Fruit fly (Drosophila melanogaster): ENCODE results near the gene CG31800.

CG31800 gene

dm6 chr2L:19012776-19013328 is 21.5 kb downstream of the CG31800 start:
- no peak for TF ChIP-seq Pif1A (GFP tag; optimal IDR thresholded peaks at IDR 0.05)
- TF ChIP-seq CG12605 (GFP tag; IDR thresholded peaks at IDR 0.05) = no peak
- no peak for TF ChIP-seq CG8301 (tag; optimal IDR thresholded peaks at IDR 0.05)
- TF ChIP-seq rn (GFP tag; IDR thresholded peaks at IDR 0.05) = no peak
- TF ChIP-seq CG13204 (GFP tag; optimal IDR thresholded peaks at IDR 0.05) = peak; percentile 64
- TF ChIP-seq D1 (tag; optimal IDR thresholded peaks at IDR 0.05) = no peak

- TF ChIP-seq CG14655 (GFP tag; optimal IDR thresholded peaks at IDR 0.05) (peak; percentile 69), CG9948 (tag; optimal IDR thresholded peaks at IDR 0.05) (peak; percentile 66), CG8301 (tag; optimal IDR thresholded peaks at IDR 0.05) (peak; percentile 61), fd96Ca (GFP tag; IDR thresholded peaks at IDR 0.05) (peak; percentile 81), CG12605 (GFP tag; IDR thresholded peaks at IDR 0.05) (peak; percentile 54; the same call in 1 of the 2 replicates), Ets98B (GFP tag; IDR thresholded peaks at IDR 0.05) (peak; percentile 62; the same call in 1 of the 2 replicates), D1 (tag; optimal IDR thresholded peaks at IDR 0.05) (no peak), Pif1A (GFP tag; optimal IDR thresholded peaks at IDR 0.05) (peak; percentile 76), CG34367 (tag; optimal IDR thresholded peaks at IDR 0.05) (peak; percentile 75), Snoo (tag; optimal IDR thresholded peaks at IDR 0.05) (peak; percentile 48), EcR (GFP tag; optimal IDR thresholded peaks at IDR 0.05) (no peak), CG15710 (tag; optimal IDR thresholded peaks at IDR 0.05) (peak; percentile 76), CG8159 (tag; optimal IDR thresholded peaks at IDR 0.05) (peak; percentile 80), CG10348 (GFP tag; IDR thresholded peaks at IDR 0.05) (peak; percentile 32; the same call in 1 of the 2 replicates), rn (GFP tag; IDR thresholded peaks at IDR 0.05) (0 out of 2 replicates have a peak, but pooled peaks have one; percentile 34), CG32121 (GFP tag; IDR thresholded peaks at IDR 0.05) (peak; percentile 76), Pif1B (GFP tag; optimal IDR thresholded peaks at IDR 0.05) (peak; percentile 42), CG17806 (tag; optimal IDR thresholded peaks at IDR 0.05) (peak; percentile 74), CG13204 (GFP tag; optimal IDR thresholded peaks at IDR 0.05) (peak; percentile 61), CG4496 (GFP tag; IDR thresholded peaks at IDR 0.05) (peak; percentile 67; the same call in 2 of the 3 replicates), gl (tag; optimal IDR thresholded peaks at IDR 0.05) (peak; percentile 46)
These were observed 22.3 kb downstream of the CG31800 start for dm6 chr2L:19011895-19012645.

DNA sequence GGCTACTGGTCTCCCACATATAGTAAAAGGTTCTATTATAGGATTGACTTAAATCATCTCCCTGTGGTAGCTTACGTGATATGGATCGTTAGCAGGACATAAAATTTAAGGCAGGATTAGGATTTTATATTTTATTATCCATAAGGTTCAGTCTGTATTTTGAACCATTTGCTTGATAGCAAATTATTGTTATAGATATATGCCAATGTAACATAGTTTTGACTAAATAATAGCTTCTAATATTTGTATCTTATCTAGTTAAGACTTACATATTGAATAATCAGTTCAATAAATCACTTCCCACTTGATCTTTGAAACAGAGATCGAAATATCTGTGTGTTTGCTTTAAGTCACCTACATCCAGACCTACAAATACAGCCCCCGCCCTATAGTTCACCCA is 23.8 kb downstream of the CG31800 start, which contains the start of gene robl37BC:
Gene robl37BC (plus strand): TSS at position 301 of the 400 bp plus-strand sequence.
- TF ChIP-seq rn (GFP tag; IDR thresholded peaks at IDR 0.05) (no peak), CG10348 (GFP tag; IDR thresholded peaks at IDR 0.05) (no peak), Pif1A (GFP tag; optimal IDR thresholded peaks at IDR 0.05) (no peak), Ets98B (GFP tag; IDR thresholded peaks at IDR 0.05) (no peak), gl (tag; optimal IDR thresholded peaks at IDR 0.05) (no peak), CG8301 (tag; optimal IDR thresholded peaks at IDR 0.05) (no peak), CG15710 (tag; optimal IDR thresholded peaks at IDR 0.05) (no peak), CG17806 (tag; optimal IDR thresholded peaks at IDR 0.05) (no peak), CG9948 (tag; optimal IDR thresholded peaks at IDR 0.05) (no peak), D1 (tag; optimal IDR thresholded peaks at IDR 0.05) (no peak)

dm6 chr2L:19010037-19010436 is 24.3 kb downstream of the CG31800 start:
- TF ChIP-seq gl (tag; optimal IDR thresholded peaks at IDR 0.05) (no peak), CG12605 (GFP tag; IDR thresholded peaks at IDR 0.05) (no peak), fd96Ca (GFP tag; IDR thresholded peaks at IDR 0.05) (no peak), CG34367 (tag; optimal IDR thresholded peaks at IDR 0.05) (no peak), CG10348 (GFP tag; IDR thresholded peaks at IDR 0.05) (no peak), Snoo (tag; optimal IDR thresholded peaks at IDR 0.05) (no peak), CG32121 (GFP tag; IDR thresholded peaks at IDR 0.05) (no peak), Pif1B (GFP tag; optimal IDR thresholded peaks at IDR 0.05) (no peak), CG4496 (GFP tag; IDR thresholded peaks at IDR 0.05) (no peak), Ets98B (GFP tag; IDR thresholded peaks at IDR 0.05) (no peak), EcR (GFP tag; optimal IDR thresholded peaks at IDR 0.05) (no peak), rn (GFP tag; IDR thresholded peaks at IDR 0.05) (no peak), Pif1A (GFP tag; optimal IDR thresholded peaks at IDR 0.05) (no peak), CG8159 (tag; optimal IDR thresholded peaks at IDR 0.05) (no peak), CG14655 (GFP tag; optimal IDR thresholded peaks at IDR 0.05) (no peak)

dm6 chr2L:19009130-19009529 is 25.2 kb downstream of the CG31800 start, which contains the start of gene RpL30:
RpL30 (minus strand) TSS chr2L:19009306.
- peak; percentile 79 for TF ChIP-seq CG34367 (tag; optimal IDR thresholded peaks at IDR 0.05)
- TF ChIP-seq D1 (tag; optimal IDR thresholded peaks at IDR 0.05) = no peak
- TF ChIP-seq CG14655 (GFP tag; optimal IDR thresholded peaks at IDR 0.05) = peak; percentile 51
- peak; percentile 44 for TF ChIP-seq CG17806 (tag; optimal IDR thresholded peaks at IDR 0.05)
- TF ChIP-seq CG4496 (GFP tag; IDR thresholded peaks at IDR 0.05) = peak; percentile 83
- TF ChIP-seq EcR (GFP tag; optimal IDR thresholded peaks at IDR 0.05) = peak; percentile 31
- TF ChIP-seq rn (GFP tag; IDR thresholded peaks at IDR 0.05) = peak; percentile 40; the same call in 1 of the 2 replicates
- TF ChIP-seq CG8159 (tag; optimal IDR thresholded peaks at IDR 0.05) = peak; percentile 66
- peak; percentile 76 for TF ChIP-seq gl (tag; optimal IDR thresholded peaks at IDR 0.05)
- TF ChIP-seq CG9948 (tag; optimal IDR thresholded peaks at IDR 0.05) = peak; percentile 31
- TF ChIP-seq CG8301 (tag; optimal IDR thresholded peaks at IDR 0.05) = peak; percentile 56
- peak; percentile 60 for TF ChIP-seq CG15710 (tag; optimal IDR thresholded peaks at IDR 0.05)
- peak; percentile 90 for TF ChIP-seq Snoo (tag; optimal IDR thresholded peaks at IDR 0.05)
- TF ChIP-seq Pif1A (GFP tag; optimal IDR thresholded peaks at IDR 0.05) = peak; percentile 71
- peak; percentile 78 for TF ChIP-seq Ets98B (GFP tag; IDR thresholded peaks at IDR 0.05)
- no peak; the same call in 2 of the 3 replicates for TF ChIP-seq fd96Ca (GFP tag; IDR thresholded peaks at IDR 0.05)
- peak; percentile 63 for TF ChIP-seq Pif1B (GFP tag; optimal IDR thresholded peaks at IDR 0.05)
- peak; percentile 79 for TF ChIP-seq CG13204 (GFP tag; optimal IDR thresholded peaks at IDR 0.05)
- TF ChIP-seq CG10348 (GFP tag; IDR thresholded peaks at IDR 0.05) = no peak
- peak; percentile 91 for TF ChIP-seq CG12605 (GFP tag; IDR thresholded peaks at IDR 0.05)
- TF ChIP-seq CG32121 (GFP tag; IDR thresholded peaks at IDR 0.05) = peak; percentile 60; the same call in 1 of the 2 replicates

All from whole organism, pupa.